ENCODE assay signal across 2 worm cellular contexts in genomic region chrIII:12673382-12673970, ce11.
TF ChIP-seq lines count a peak whose summit lies in the region.

TSS of gene taf-7.2 (minus strand) at chrIII:12673423.
TSS of gene elpc-2 (plus strand) at chrIII:12673677.

TF ChIP-seq in whole organism, L4 larva, 104 proteins besides CTCF, POLR2A, EP300 and RAD21 (continued from another document and continues in another):
- TF ChIP-seq nhr-6 (tag; optimal IDR thresholded peaks at IDR 0.05; lab: Kevin White, UChicago), result no peak
- no peak for TF ChIP-seq nhr-111 (GFP tag; optimal IDR thresholded peaks at IDR 0.05; lab: Kevin White, UChicago)
- no peak for TF ChIP-seq aly-2 (tag; optimal IDR thresholded peaks at IDR 0.05; lab: Kevin White, UChicago)
- TF ChIP-seq lin-13 (GFP tag; optimal IDR thresholded peaks at IDR 0.05; lab: Kevin White, UChicago), result no peak
- TF ChIP-seq snpc-1.2 (GFP tag; IDR thresholded peaks at IDR 0.05; lab: Robert Waterston, UW), result no peak
- no peak for TF ChIP-seq duxl-1 (tag; optimal IDR thresholded peaks at IDR 0.05; lab: Kevin White, UChicago; ENCODE audit: poor library complexity)
- TF ChIP-seq dve-1 (tag; optimal IDR thresholded peaks at IDR 0.05; lab: Kevin White, UChicago; ENCODE audit: insufficient read depth), result no peak
- TF ChIP-seq Y105C5A.15 (GFP tag; IDR thresholded peaks at IDR 0.05; lab: Robert Waterston, UW), result no peak
- no peak for TF ChIP-seq zfp-2 (tag; optimal IDR thresholded peaks at IDR 0.05; lab: Kevin White, UChicago)
- TF ChIP-seq aha-1 (tag; lab: Kevin White, UChicago), result peak; percentile 77
- no peak for TF ChIP-seq Y5F2A.4 (GFP tag; optimal IDR thresholded peaks at IDR 0.05; lab: Kevin White, UChicago)
- TF ChIP-seq F44E2.7 (GFP tag; IDR thresholded peaks at IDR 0.05; lab: Robert Waterston, UW), result no peak
- TF ChIP-seq saeg-2 (GFP tag; IDR thresholded peaks at IDR 0.05; lab: Robert Waterston, UW), result no peak
- TF ChIP-seq nhr-102 (tag; optimal IDR thresholded peaks at IDR 0.05; lab: Kevin White, UChicago), result no peak
- peak; percentile 94 for TF ChIP-seq mes-2 (tag; optimal IDR thresholded peaks at IDR 0.05; lab: Kevin White, UChicago; ENCODE audit: poor library complexity, severe bottlenecking)
- no peak for TF ChIP-seq php-3 (GFP tag; IDR thresholded peaks at IDR 0.05; lab: Robert Waterston, UW)
- TF ChIP-seq ctbp-1 (GFP tag; IDR thresholded peaks at IDR 0.05; lab: Robert Waterston, UW), result no peak
- TF ChIP-seq skn-1 (tag; optimal IDR thresholded peaks at IDR 0.05; lab: Kevin White, UChicago), result no peak
- TF ChIP-seq arid-1 (GFP tag; conservative IDR thresholded peaks at IDR 0.05; lab: Robert Waterston, UW), result no peak
- no peak for TF ChIP-seq ceh-28 (tag; optimal IDR thresholded peaks at IDR 0.05; lab: Kevin White, UChicago)
- no peak for TF ChIP-seq nhr-76 (tag; optimal IDR thresholded peaks at IDR 0.05; lab: Kevin White, UChicago)
- no peak for TF ChIP-seq ces-1 (GFP tag; optimal IDR thresholded peaks at IDR 0.05; lab: Kevin White, UChicago)
- TF ChIP-seq pha-4 (GFP tag; IDR thresholded peaks at IDR 0.05; lab: Robert Waterston, UW), result peak; percentile 45; the same call in 1 of the 2 replicates
- no peak for TF ChIP-seq pha-4 (tag; optimal IDR thresholded peaks at IDR 0.05; lab: Kevin White, UChicago)
- no peak for TF ChIP-seq ZK546.5 (tag; optimal IDR thresholded peaks at IDR 0.05; lab: Kevin White, UChicago)
- TF ChIP-seq ceh-82 (tag; optimal IDR thresholded peaks at IDR 0.05; lab: Kevin White, UChicago), result no peak
- TF ChIP-seq madf-9 (GFP tag; conservative IDR thresholded peaks at IDR 0.05; lab: Robert Waterston, UW), result no peak
- TF ChIP-seq rbr-2 (tag; optimal IDR thresholded peaks at IDR 0.05; lab: Kevin White, UChicago), result no peak
- TF ChIP-seq nhr-10 (tag; optimal IDR thresholded peaks at IDR 0.05; lab: Kevin White, UChicago), result no peak
- peak; percentile 41 for TF ChIP-seq dmd-6 (GFP tag; IDR thresholded peaks at IDR 0.05; lab: Robert Waterston, UW)
- no peak for TF ChIP-seq lin-15B (tag; optimal IDR thresholded peaks at IDR 0.05; lab: Kevin White, UChicago)
- TF ChIP-seq cey-2 (tag; optimal IDR thresholded peaks at IDR 0.05; lab: Kevin White, UChicago; ENCODE audit: borderline replicate concordance, insufficient read depth), result no peak
- TF ChIP-seq ZK337.2 (GFP tag; IDR thresholded peaks at IDR 0.05; lab: Robert Waterston, UW), result 0 out of 2 replicates have a peak, but pooled peaks have one; percentile 57
- TF ChIP-seq mep-1 (tag; optimal IDR thresholded peaks at IDR 0.05; lab: Kevin White, UChicago), result no peak
- TF ChIP-seq lsy-2 (tag; optimal IDR thresholded peaks at IDR 0.05; lab: Kevin White, UChicago), result peak in 1 of 2 experiments; percentile 65
- no peak for TF ChIP-seq zip-11 (GFP tag; IDR thresholded peaks at IDR 0.05; lab: Robert Waterston, UW)
- TF ChIP-seq F10B5.3 (tag; optimal IDR thresholded peaks at IDR 0.05; lab: Kevin White, UChicago), result no peak
- no peak for TF ChIP-seq vab-7 (GFP tag; IDR thresholded peaks at IDR 0.05; lab: Robert Waterston, UW)
- no peak for TF ChIP-seq ceh-44 (GFP tag; IDR thresholded peaks at IDR 0.05; lab: Robert Waterston, UW)
- TF ChIP-seq attf-4 (tag; optimal IDR thresholded peaks at IDR 0.05; lab: Kevin White, UChicago), result no peak
- TF ChIP-seq snpc-4 (tag; optimal IDR thresholded peaks at IDR 0.05; lab: Kevin White, UChicago), result no peak
- no peak for TF ChIP-seq unc-39 (tag; optimal IDR thresholded peaks at IDR 0.05; lab: Kevin White, UChicago)
- no peak for TF ChIP-seq F37D6.2 (tag; optimal IDR thresholded peaks at IDR 0.05; lab: Kevin White, UChicago)
- no peak for TF ChIP-seq mxl-3 (GFP tag; optimal IDR thresholded peaks at IDR 0.05; lab: Kevin White, UChicago)
- no peak for TF ChIP-seq ztf-7 (tag; optimal IDR thresholded peaks at IDR 0.05; lab: Kevin White, UChicago)
- no peak for TF ChIP-seq mxl-2 (GFP tag; conservative IDR thresholded peaks at IDR 0.05; lab: Robert Waterston, UW)
- TF ChIP-seq spr-3 (GFP tag; optimal IDR thresholded peaks at IDR 0.05; lab: Kevin White, UChicago), result no peak
- TF ChIP-seq sdz-12 (GFP tag; optimal IDR thresholded peaks at IDR 0.05; lab: Kevin White, UChicago), result no peak
- no peak for TF ChIP-seq lin-1 (GFP tag; IDR thresholded peaks at IDR 0.05; lab: Robert Waterston, UW)
- TF ChIP-seq nhr-42 (GFP tag; IDR thresholded peaks at IDR 0.05; lab: Robert Waterston, UW), result no peak
- TF ChIP-seq lin-38 (GFP tag; IDR thresholded peaks at IDR 0.05; lab: Robert Waterston, UW), result peak; percentile 55
- TF ChIP-seq madf-5 (GFP tag; IDR thresholded peaks at IDR 0.05; lab: Robert Waterston, UW), result no peak
- TF ChIP-seq hif-1 (tag; optimal IDR thresholded peaks at IDR 0.05; lab: Kevin White, UChicago), result peak in 1 of 2 experiments; percentile 70
- TF ChIP-seq fos-1 (tag; optimal IDR thresholded peaks at IDR 0.05; lab: Kevin White, UChicago), result no peak
- TF ChIP-seq nhr-11 (tag; optimal IDR thresholded peaks at IDR 0.05; lab: Kevin White, UChicago), result no peak
- TF ChIP-seq pqm-1 (tag; optimal IDR thresholded peaks at IDR 0.05; lab: Kevin White, UChicago), result no peak
- TF ChIP-seq hlh-30 (tag; optimal IDR thresholded peaks at IDR 0.05; lab: Kevin White, UChicago; ENCODE audit: insufficient read depth), result no peak
- no peak for TF ChIP-seq hlh-11 (tag; optimal IDR thresholded peaks at IDR 0.05; lab: Kevin White, UChicago)
- no peak for TF ChIP-seq nhr-237 (tag; optimal IDR thresholded peaks at IDR 0.05; lab: Kevin White, UChicago)
- no peak for TF ChIP-seq lim-7 (GFP tag; IDR thresholded peaks at IDR 0.05; lab: Robert Waterston, UW)
- TF ChIP-seq lin-39 (tag; optimal IDR thresholded peaks at IDR 0.05; lab: Kevin White, UChicago), result no peak
- TF ChIP-seq nhr-77 (tag; optimal IDR thresholded peaks at IDR 0.05; lab: Kevin White, UChicago), result no peak
- TF ChIP-seq dmd-9 (GFP tag; IDR thresholded peaks at IDR 0.05; lab: Robert Waterston, UW), result peak; percentile 62; the same call in 1 of the 2 replicates
- TF ChIP-seq zip-2 (tag; optimal IDR thresholded peaks at IDR 0.05; lab: Kevin White, UChicago), result no peak
- peak; percentile 14 for TF ChIP-seq unc-130 (GFP tag; optimal IDR thresholded peaks at IDR 0.05; lab: Kevin White, UChicago)
- TF ChIP-seq Y75B8A.6 (GFP tag; IDR thresholded peaks at IDR 0.05; lab: Robert Waterston, UW), result no peak
- no peak for TF ChIP-seq daf-16 (GFP tag; optimal IDR thresholded peaks at IDR 0.05; lab: Kevin White, UChicago)
- no peak for TF ChIP-seq daf-16 (tag; optimal IDR thresholded peaks at IDR 0.05; lab: Kevin White, UChicago)
- no peak for TF ChIP-seq R02D3.7 (tag; optimal IDR thresholded peaks at IDR 0.05; lab: Kevin White, UChicago)

TF ChIP-seq in whole organism, late embryonic, 69 proteins besides CTCF, POLR2A, EP300 and RAD21 (continued from another document):
- TF ChIP-seq madf-2 (tag; optimal IDR thresholded peaks at IDR 0.05; lab: Kevin White, UChicago) (no peak), gmeb-2 (tag; optimal IDR thresholded peaks at IDR 0.05; lab: Kevin White, UChicago) (no peak), zip-5 (tag; optimal IDR thresholded peaks at IDR 0.05; lab: Kevin White, UChicago) (peak; percentile 67), ttx-3 (tag; optimal IDR thresholded peaks at IDR 0.05; lab: Kevin White, UChicago) (no peak), ceh-22 (tag; optimal IDR thresholded peaks at IDR 0.05; lab: Kevin White, UChicago) (no peak), nhr-232 (tag; optimal IDR thresholded peaks at IDR 0.05; lab: Kevin White, UChicago) (no peak), fax-1 (tag; optimal IDR thresholded peaks at IDR 0.05; lab: Kevin White, UChicago) (peak; percentile 49), eyg-1 (tag; optimal IDR thresholded peaks at IDR 0.05; lab: Kevin White, UChicago) (no peak), unc-86 (tag; optimal IDR thresholded peaks at IDR 0.05; lab: Kevin White, UChicago) (peak; percentile 6), hlh-8 (tag; optimal IDR thresholded peaks at IDR 0.05; lab: Kevin White, UChicago) (peak; percentile 21), lim-6 (tag; optimal IDR thresholded peaks at IDR 0.05; lab: Kevin White, UChicago) (peak; percentile 66), ahr-1 (tag; optimal IDR thresholded peaks at IDR 0.05; lab: Kevin White, UChicago) (no peak), F13H6.1 (tag; optimal IDR thresholded peaks at IDR 0.05; lab: Kevin White, UChicago) (no peak)
